Fruit fly (Drosophila melanogaster) whole organism, embryonic: ENCODE results near the gene CG32573.
A peak's percentile ranks its signal among the peaks of the same experiment; 100 is the strongest.

Source experiments
- Abd-B ChIP-seq: fragments of 200-800 bp; sonication (Bioruptor generic); optimal IDR thresholded peaks from 2 replicates; lab custom pipeline; 2018; ENCODE audit warnings: missing biosample characterization, mild to moderate bottlenecking, missing genetic modification characterization, moderate library complexity
- Asciz ChIP-seq: fragments of 200-800 bp; sonication (Bioruptor generic); optimal IDR thresholded peaks from 2 replicates; lab custom pipeline; 2017; ENCODE audit warnings: missing biosample characterization, mild to moderate bottlenecking, missing genetic modification characterization, missing genetic modification reagents
- CG10147 ChIP-seq: fragments of 200-800 bp; sonication (Bioruptor generic); optimal IDR thresholded peaks from 2 replicates; lab custom pipeline; 2019; ENCODE audit warnings: missing biosample characterization, mild to moderate bottlenecking, missing genetic modification characterization, moderate library complexity
- CG11456 ChIP-seq: fragments of 200-800 bp; sonication (Bioruptor generic); IDR thresholded peaks from 3 replicates; pipeline ENCODE4 v1.3.6; 2022; ENCODE audit warnings: missing biosample characterization, missing genetic modification characterization
- CG12155 ChIP-seq: fragments of 200-800 bp; sonication (Bioruptor generic); optimal IDR thresholded peaks from 3 replicates; lab custom pipeline; 2016; ENCODE audit warnings: missing biosample characterization, missing genetic modification characterization
- CG1647 ChIP-seq: fragments of 200-800 bp; sonication (Bioruptor generic); optimal IDR thresholded peaks from 3 replicates; lab custom pipeline; 2016; ENCODE audit warnings: missing biosample characterization, missing genetic modification characterization
- CG16779 ChIP-seq: fragments of 200-800 bp; sonication (Bioruptor generic); IDR thresholded peaks from 2 replicates; pipeline ENCODE4 v1.3.6; 2022; ENCODE audit warnings: missing biosample characterization, missing genetic modification characterization
- CG16815 ChIP-seq: fragments of 200-800 bp; sonication (Bioruptor generic); optimal IDR thresholded peaks from 3 replicates; lab custom pipeline; 2017; ENCODE audit warnings: missing biosample characterization, mild to moderate bottlenecking, missing genetic modification characterization
- CG2116 ChIP-seq: fragments of 200-800 bp; sonication (Bioruptor generic); optimal IDR thresholded peaks from 3 replicates; lab custom pipeline; 2018; ENCODE audit warnings: missing biosample characterization, mild to moderate bottlenecking, missing genetic modification characterization
- CG2875 ChIP-seq: fragments of 200-800 bp; sonication (Bioruptor generic); optimal IDR thresholded peaks from 2 replicates; lab custom pipeline; 2017; ENCODE audit warnings: missing biosample characterization, mild to moderate bottlenecking, missing genetic modification characterization, missing genetic modification reagents
- CG31365 ChIP-seq: fragments of 200-800 bp; sonication (Bioruptor generic); optimal IDR thresholded peaks from 2 replicates; lab custom pipeline; 2018; ENCODE audit warnings: missing biosample characterization, mild to moderate bottlenecking, missing genetic modification characterization
- CG33213 ChIP-seq: fragments of 200-800 bp; sonication (Bioruptor generic); optimal IDR thresholded peaks from 3 replicates; lab custom pipeline; 2016; ENCODE audit warnings: missing biosample characterization, missing genetic modification characterization
- CG33557 ChIP-seq: fragments of 200-800 bp; sonication (Bioruptor generic); optimal IDR thresholded peaks from 2 replicates; lab custom pipeline; 2019; ENCODE audit warnings: missing biosample characterization, mild to moderate bottlenecking, missing genetic modification characterization, moderate library complexity
- CG5245 ChIP-seq: fragments of 200-800 bp; sonication (Bioruptor generic); optimal IDR thresholded peaks from 3 replicates; lab custom pipeline; 2016; ENCODE audit warnings: missing biosample characterization, missing genetic modification characterization
- CG7271 ChIP-seq: fragments of 200-800 bp; sonication (Bioruptor generic); optimal IDR thresholded peaks from 2 replicates; lab custom pipeline; 2018; ENCODE audit warnings: missing biosample characterization, mild to moderate bottlenecking, missing genetic modification characterization, moderate library complexity
- CG7556 ChIP-seq: fragments of 200-800 bp; sonication (Bioruptor generic); optimal IDR thresholded peaks from 2 replicates; lab custom pipeline; 2017; ENCODE audit warnings: missing biosample characterization, mild to moderate bottlenecking, missing genetic modification characterization
- Dbx ChIP-seq: fragments of 200-800 bp; sonication (Bioruptor generic); IDR thresholded peaks from 3 replicates; pipeline ENCODE4 v1.3.6; 2022; ENCODE audit warnings: missing biosample characterization, missing genetic modification characterization
- E2f1 ChIP-seq: fragments of 200-800 bp; sonication (Bioruptor generic); IDR thresholded peaks from 2 replicates; pipeline ENCODE4 v1.3.6; 2022; ENCODE audit warnings: missing biosample characterization, missing genetic modification characterization
- H2.0 ChIP-seq: fragments of 200-800 bp; sonication (Bioruptor generic); IDR thresholded peaks from 2 replicates; pipeline ENCODE4 v1.3.6; 2022; ENCODE audit warnings: missing biosample characterization, missing genetic modification characterization
- HLH3B ChIP-seq: fragments of 200-800 bp; sonication (Bioruptor generic); IDR thresholded peaks from 2 replicates; pipeline ENCODE4 v1.3.6; 2022; ENCODE audit warnings: missing biosample characterization, missing genetic modification characterization
- HLH54F ChIP-seq: fragments of 200-800 bp; sonication (Bioruptor generic); optimal IDR thresholded peaks from 3 replicates; lab custom pipeline; 2016; ENCODE audit warnings: missing biosample characterization, missing genetic modification characterization
- Hmx ChIP-seq: fragments of 200-800 bp; sonication (Bioruptor generic); optimal IDR thresholded peaks from 2 replicates; lab custom pipeline; 2016; ENCODE audit warnings: missing biosample characterization, missing genetic modification characterization
- Hr3 ChIP-seq: fragments of 200-800 bp; sonication (Bioruptor generic); optimal IDR thresholded peaks from 3 replicates; lab custom pipeline; 2016; ENCODE audit warnings: missing biosample characterization, missing genetic modification characterization
- Lhr ChIP-seq: fragments of 200-800 bp; sonication (Bioruptor generic); optimal IDR thresholded peaks from 3 replicates; lab custom pipeline; 2017; ENCODE audit warnings: mild to moderate bottlenecking, missing biosample characterization, missing genetic modification reagents, missing genetic modification characterization
- NC2β ChIP-seq: fragments of 200-800 bp; sonication (Bioruptor generic); optimal IDR thresholded peaks from 2 replicates; lab custom pipeline; 2016; ENCODE audit warnings: missing biosample characterization, missing genetic modification characterization
- Sox100B ChIP-seq: fragments of 200-800 bp; sonication (Bioruptor generic); optimal IDR thresholded peaks from 3 replicates; lab custom pipeline; 2018; ENCODE audit warnings: missing biosample characterization, mild to moderate bottlenecking, missing genetic modification characterization
- Taf1 ChIP-seq: fragments of 200-800 bp; sonication (Bioruptor generic); IDR thresholded peaks from 2 replicates; pipeline ENCODE4 v1.3.6; 2022; ENCODE audit warnings: missing biosample characterization, missing genetic modification characterization
- Xrp1 ChIP-seq: fragments of 200-800 bp; sonication (Bioruptor generic); IDR thresholded peaks from 2 replicates; pipeline ENCODE4 v1.3.6; 2022; ENCODE audit warnings: missing biosample characterization, missing genetic modification characterization
- ase ChIP-seq: fragments of 200-800 bp; sonication (Bioruptor generic); IDR thresholded peaks from 3 replicates; pipeline ENCODE4 v1.3.6; 2022; ENCODE audit warnings: missing biosample characterization, missing genetic modification characterization
- chinmo ChIP-seq: fragments of 200-800 bp; sonication (Bioruptor generic); IDR thresholded peaks from 4 replicates; pipeline ENCODE4 v1.3.6; 2022; ENCODE audit warnings: missing biosample characterization, missing genetic modification characterization; ENCODE audit not compliant: partially characterized antibody
- danr ChIP-seq: fragments of 200-800 bp; sonication (Bioruptor generic); IDR thresholded peaks from 2 replicates; pipeline ENCODE4 v1.3.6; 2022; ENCODE audit warnings: missing biosample characterization, missing genetic modification characterization
- dysf ChIP-seq: fragments of 200-800 bp; sonication (Bioruptor generic); IDR thresholded peaks from 3 replicates; pipeline ENCODE4 v1.3.6; 2022; ENCODE audit warnings: missing biosample characterization, missing genetic modification characterization
- en ChIP-seq: fragments of 200-800 bp; sonication (Bioruptor generic); optimal IDR thresholded peaks from 2 replicates; lab custom pipeline; 2016; ENCODE audit warnings: missing biosample characterization, missing genetic modification characterization
- esg ChIP-seq: fragments of 200-800 bp; sonication (Bioruptor generic); conservative IDR thresholded peaks from 2 replicates; pipeline ENCODE4 v1.3.6; 2022; ENCODE audit warnings: missing biosample characterization, missing genetic modification characterization
- eyg ChIP-seq: fragments of 200-800 bp; sonication (Bioruptor generic); optimal IDR thresholded peaks from 3 replicates; lab custom pipeline; 2016; ENCODE audit warnings: missing biosample characterization, missing genetic modification characterization
- gro ChIP-seq: fragments of 200-800 bp; sonication (Bioruptor generic); optimal IDR thresholded peaks from 2 replicates; lab custom pipeline; 2016; ENCODE audit warnings: missing biosample characterization, missing genetic modification characterization
- gt ChIP-seq: fragments of 200-800 bp; sonication (Bioruptor generic); IDR thresholded peaks from 2 replicates; pipeline ENCODE4 v1.3.6; 2022; ENCODE audit warnings: missing biosample characterization, missing genetic modification characterization
- hth ChIP-seq: fragments of >200 bp; optimal IDR thresholded peaks from 2 replicates; lab custom pipeline; 2017; ENCODE audit warnings: inconsistent platforms
- knrl ChIP-seq: fragments of 200-800 bp; sonication (Bioruptor generic); IDR thresholded peaks from 3 replicates; pipeline ENCODE4 v1.3.6; 2022; ENCODE audit warnings: missing biosample characterization, missing genetic modification characterization; ENCODE audit not compliant: partially characterized antibody
- lola ChIP-seq, 3 experiments: fragments of >200 bp in 2 of 3; fragments of 200-800 bp in 1 of 3; sonication (Bioruptor generic) in 1 of 3; optimal IDR thresholded peaks; 2 replicates each; lab custom pipeline; 2017 to 2019; ENCODE audit warnings: missing biosample characterization in 3 of 3, missing genetic modification characterization in 3 of 3, mild to moderate bottlenecking in 1 of 3, moderate library complexity in 1 of 3
- org-1 ChIP-seq: fragments of 200-800 bp; sonication (Bioruptor generic); optimal IDR thresholded peaks from 2 replicates; lab custom pipeline; 2017; ENCODE audit warnings: missing biosample characterization, missing genetic modification characterization
- ranshi ChIP-seq: fragments of 200-800 bp; sonication (Bioruptor generic); IDR thresholded peaks from 2 replicates; pipeline ENCODE4 v1.3.6; 2022; ENCODE audit warnings: missing biosample characterization, missing genetic modification characterization
- row ChIP-seq: fragments of 200-800 bp; sonication (Bioruptor generic); IDR thresholded peaks from 3 replicates; pipeline ENCODE4 v1.3.6; 2022; ENCODE audit warnings: missing biosample characterization, missing genetic modification characterization
- salm ChIP-seq: fragments of 200-800 bp; sonication (Bioruptor generic); optimal IDR thresholded peaks from 2 replicates; lab custom pipeline; 2018; ENCODE audit warnings: missing biosample characterization, mild to moderate bottlenecking, missing genetic modification characterization
- sisA ChIP-seq: fragments of 200-800 bp; sonication (Bioruptor generic); IDR thresholded peaks from 2 replicates; pipeline ENCODE4 v1.3.6; 2022; ENCODE audit warnings: missing biosample characterization, missing genetic modification characterization
- slbo ChIP-seq: fragments of 200-800 bp; sonication (Bioruptor generic); IDR thresholded peaks from 2 replicates; pipeline ENCODE4 v1.3.6; 2022; ENCODE audit warnings: missing biosample characterization, missing genetic modification characterization
- slp2 ChIP-seq: fragments of 200-800 bp; sonication (Bioruptor generic); optimal IDR thresholded peaks from 2 replicates; lab custom pipeline; 2016; ENCODE audit warnings: missing biosample characterization, missing genetic modification characterization
- sob ChIP-seq: fragments of 200-800 bp; sonication (Bioruptor generic); IDR thresholded peaks from 2 replicates; pipeline ENCODE4 v1.3.6; 2022; ENCODE audit warnings: missing biosample characterization, missing genetic modification characterization
- sqz ChIP-seq: fragments of 200-800 bp; sonication (Bioruptor generic); optimal IDR thresholded peaks from 3 replicates; lab custom pipeline; 2018; ENCODE audit warnings: missing biosample characterization, mild to moderate bottlenecking, missing genetic modification characterization
- stwl ChIP-seq: fragments of 200-800 bp; sonication (Bioruptor generic); optimal IDR thresholded peaks from 3 replicates; lab custom pipeline; 2018; ENCODE audit warnings: missing biosample characterization, mild to moderate bottlenecking, missing genetic modification characterization, moderate library complexity
- vvl ChIP-seq: fragments of 200-800 bp; sonication (Bioruptor generic); IDR thresholded peaks from 2 replicates; pipeline ENCODE4 v1.3.6; 2022; ENCODE audit warnings: missing biosample characterization, missing genetic modification characterization
- wdn ChIP-seq: fragments of 200-800 bp; sonication (Bioruptor generic); IDR thresholded peaks from 2 replicates; pipeline ENCODE4 v1.3.6; 2022; ENCODE audit warnings: missing biosample characterization, missing genetic modification characterization

CG32573 gene

dm6 chrX:16655724-16656235, 4.6 kb downstream of the CG32573 start (continued):
- no peak for TF ChIP-seq wdn (GFP tag; lab: Robert Waterston, UW)
- TF ChIP-seq HLH3B (GFP tag; lab: Robert Waterston, UW), result no peak; the same call in 1 of the 2 replicates
- no peak for TF ChIP-seq Sox100B (GFP tag; lab: Kevin White, UChicago)
- no peak for TF ChIP-seq E2f1 (GFP tag; lab: Robert Waterston, UW)
- TF ChIP-seq CG2875 (GFP tag; lab: Kevin White, UChicago), result no peak
- no peak for TF ChIP-seq CG33213
- TF ChIP-seq stwl (tag; lab: Kevin White, UChicago), result peak; percentile 12
- no peak for TF ChIP-seq Hmx
- no peak for TF ChIP-seq salm (tag; lab: Kevin White, UChicago)
- no peak for TF ChIP-seq slbo (GFP tag; lab: Robert Waterston, UW)
- TF ChIP-seq row (GFP tag; lab: Robert Waterston, UW), result 0 out of 3 replicates have a peak, but pooled peaks have one; percentile 19
- TF ChIP-seq CG10147, result no peak
- TF ChIP-seq Hr3 (GFP tag; lab: Kevin White, UChicago), result no peak
- TF ChIP-seq en (GFP tag; lab: Kevin White, UChicago), result no peak
- peak; percentile 86 for TF ChIP-seq CG31365 (tag; lab: Kevin White, UChicago)
- peak; percentile 13 for TF ChIP-seq NC2β (GFP tag; lab: Kevin White, UChicago)
- TF ChIP-seq hth (lab: Kevin White, UChicago), result no peak
- TF ChIP-seq sob, result no peak
- no peak for TF ChIP-seq Abd-B (GFP tag; lab: Kevin White, UChicago)
- TF ChIP-seq CG33557, result peak; percentile 51
- TF ChIP-seq org-1 (GFP tag; lab: Kevin White, UChicago), result no peak
- TF ChIP-seq CG16779, result no peak
- no peak for TF ChIP-seq CG5245
- 0 out of 2 replicates have a peak, but pooled peaks have one; percentile 22 for TF ChIP-seq Xrp1 (GFP tag; lab: Robert Waterston, UW)
- TF ChIP-seq Asciz (GFP tag; lab: Kevin White, UChicago), result no peak
- TF ChIP-seq Taf1 (GFP tag; lab: Robert Waterston, UW), result no peak
- TF ChIP-seq CG1647 (GFP tag; lab: Kevin White, UChicago), result no peak
- no peak for TF ChIP-seq CG7271 (tag; lab: Kevin White, UChicago)
- TF ChIP-seq slp2, result no peak
- no peak for TF ChIP-seq Dbx
- TF ChIP-seq ase (GFP tag; lab: Robert Waterston, UW), result no peak
- TF ChIP-seq gt (GFP tag; lab: Robert Waterston, UW), result no peak
- TF ChIP-seq eyg, result no peak
- TF ChIP-seq chinmo (GFP tag; lab: Robert Waterston, UW), result peak; percentile 85; the same call in 2 of the 4 replicates
- TF ChIP-seq CG7556 (GFP tag; lab: Kevin White, UChicago), result no peak
- TF ChIP-seq esg (GFP tag; lab: Robert Waterston, UW), result no peak
- TF ChIP-seq ranshi (GFP tag; lab: Robert Waterston, UW), result no peak
- TF ChIP-seq sisA, result no peak
- no peak for TF ChIP-seq CG2116 (GFP tag; lab: Kevin White, UChicago)
- TF ChIP-seq Lhr (GFP tag; lab: Kevin White, UChicago), result no peak
- TF ChIP-seq vvl, result peak; percentile 41; the same call in 1 of the 2 replicates
- no peak for TF ChIP-seq H2.0 (GFP tag; lab: Robert Waterston, UW)
- no peak for TF ChIP-seq CG12155 (GFP tag; lab: Kevin White, UChicago)
- TF ChIP-seq knrl (GFP tag; lab: Robert Waterston, UW), result no peak
- TF ChIP-seq CG11456 (GFP tag; lab: Robert Waterston, UW), result no peak
- TF ChIP-seq HLH54F (GFP tag; lab: Kevin White, UChicago), result no peak
- TF ChIP-seq sqz, result no peak
- no peak for TF ChIP-seq dysf (GFP tag; lab: Robert Waterston, UW)
- peak; percentile 34 for TF ChIP-seq gro (GFP tag; lab: Kevin White, UChicago)
- TF ChIP-seq CG16815 (GFP tag; lab: Kevin White, UChicago), result no peak
- TF ChIP-seq lola (GFP tag; optimal IDR thresholded peaks at IDR 0.05; lab: Kevin White, UChicago), result no peak
- no peak for TF ChIP-seq danr (GFP tag; lab: Robert Waterston, UW)
